Fruit fly (Drosophila melanogaster): ENCODE data around the gene Septin1.

Septin1 gene

dm6 chrX:21319202-21319772, 38.8 kb upstream of the Septin1 start, which contains the start of the genes SLIRP1 and anox (continued):
- TF ChIP-seq CG1602 (GFP tag; optimal IDR thresholded peaks at IDR 0.05) = peak; percentile 89
- TF ChIP-seq lov (optimal IDR thresholded peaks at IDR 0.05) = no peak
- no peak for TF ChIP-seq lov (GFP tag; IDR thresholded peaks at IDR 0.05)
- no peak; the same call in 2 of the 3 replicates for TF ChIP-seq so (GFP tag; IDR thresholded peaks at IDR 0.05)
- peak; percentile 70 for TF ChIP-seq Spps (tag; optimal IDR thresholded peaks at IDR 0.05)
- peak; percentile 48; the same call in 1 of the 3 replicates for TF ChIP-seq CG3726 (GFP tag; IDR thresholded peaks at IDR 0.05)
- TF ChIP-seq NfI (GFP tag; optimal IDR thresholded peaks at IDR 0.05) = peak; percentile 85
- no peak for TF ChIP-seq prd (optimal IDR thresholded peaks at IDR 0.05)
- peak; percentile 80 for TF ChIP-seq prd (GFP tag; IDR thresholded peaks at IDR 0.05)
- TF ChIP-seq danr (GFP tag; IDR thresholded peaks at IDR 0.05) = peak; percentile 65
- TF ChIP-seq dmrt11E (tag; optimal IDR thresholded peaks at IDR 0.05) = peak; percentile 92
- TF ChIP-seq Nf-YA (GFP tag; IDR thresholded peaks at IDR 0.05) = 0 out of 2 replicates have a peak, but pooled peaks have one; percentile 40
- peak; percentile 39 for TF ChIP-seq CG3163 (GFP tag; optimal IDR thresholded peaks at IDR 0.05)
- TF ChIP-seq Ets65A (GFP tag) = peak; percentile 68
- peak; percentile 93 for TF ChIP-seq CG12391 (tag; optimal IDR thresholded peaks at IDR 0.05)
- no peak for TF ChIP-seq CG1832 (GFP tag; optimal IDR thresholded peaks at IDR 0.05)
- TF ChIP-seq crol (GFP tag; IDR thresholded peaks at IDR 0.05) = no peak
- TF ChIP-seq Sox102F (GFP tag; optimal IDR thresholded peaks at IDR 0.05) = peak; percentile 89
- TF ChIP-seq ato (GFP tag; IDR thresholded peaks at IDR 0.05; ENCODE audit: partially characterized antibody) = no peak
- peak; percentile 96 for TF ChIP-seq row (GFP tag; IDR thresholded peaks at IDR 0.05)
- peak; percentile 62 for TF ChIP-seq slp2 (GFP tag; optimal IDR thresholded peaks at IDR 0.05)
- peak; percentile 41 for TF ChIP-seq pzg (GFP tag; optimal IDR thresholded peaks at IDR 0.05)
- no peak for TF ChIP-seq cg (GFP tag; optimal IDR thresholded peaks at IDR 0.05)
- TF ChIP-seq Dfd (GFP tag; optimal IDR thresholded peaks at IDR 0.05) = no peak
- TF ChIP-seq repo (GFP tag; optimal IDR thresholded peaks at IDR 0.05) = peak; percentile 37
- TF ChIP-seq Sry-β (GFP tag; optimal IDR thresholded peaks at IDR 0.05) = peak; percentile 14
- TF ChIP-seq ci (GFP tag; IDR thresholded peaks at IDR 0.05) = peak; percentile 63; the same call in 2 of the 3 replicates
- TF ChIP-seq Gsc (GFP tag; IDR thresholded peaks at IDR 0.05) = peak; percentile 44; the same call in 1 of the 2 replicates
- TF ChIP-seq Dek (tag; optimal IDR thresholded peaks at IDR 0.05) = peak; percentile 88
- TF ChIP-seq hth (optimal IDR thresholded peaks at IDR 0.05) = no peak
- TF ChIP-seq CG9437 (GFP tag; optimal IDR thresholded peaks at IDR 0.05) = peak; percentile 97
- TF ChIP-seq CG10366 (GFP tag; IDR thresholded peaks at IDR 0.05) = peak; percentile 77
- TF ChIP-seq NFAT (GFP tag; IDR thresholded peaks at IDR 0.05) = peak; percentile 52; the same call in 1 of the 2 replicates
- TF ChIP-seq dati (GFP tag; IDR thresholded peaks at IDR 0.05) = no peak
- peak; percentile 83 for TF ChIP-seq org-1 (GFP tag; optimal IDR thresholded peaks at IDR 0.05)
- TF ChIP-seq nau (GFP tag; optimal IDR thresholded peaks at IDR 0.05) = peak; percentile 77
- TF ChIP-seq pita (GFP tag; optimal IDR thresholded peaks at IDR 0.05) = no peak
- peak; percentile 60; the same call in 2 of the 3 replicates for TF ChIP-seq CG14050 (GFP tag; IDR thresholded peaks at IDR 0.05)
- peak; percentile 69 for TF ChIP-seq CG8281 (tag; optimal IDR thresholded peaks at IDR 0.05)

- no peak for TF ChIP-seq CHES-1-like (GFP tag; optimal IDR thresholded peaks at IDR 0.05)
- peak; percentile 32 for TF ChIP-seq CG34376 (GFP tag; optimal IDR thresholded peaks at IDR 0.05)
- no peak for TF ChIP-seq CG7745 (tag; optimal IDR thresholded peaks at IDR 0.05)
- TF ChIP-seq CG9876 (GFP tag; optimal IDR thresholded peaks at IDR 0.05) = no peak
- peak; percentile 57 for TF ChIP-seq B-H2 (GFP tag; optimal IDR thresholded peaks at IDR 0.05)
- TF ChIP-seq sisA (GFP tag; IDR thresholded peaks at IDR 0.05) = peak; percentile 42; the same call in 1 of the 2 replicates
- peak; percentile 39 for TF ChIP-seq mirr (GFP tag; optimal IDR thresholded peaks at IDR 0.05)
- TF ChIP-seq CG10147 (GFP tag; optimal IDR thresholded peaks at IDR 0.05) = peak; percentile 54
- TF ChIP-seq CG10209 (GFP tag; optimal IDR thresholded peaks at IDR 0.05) = peak; percentile 64
- peak; percentile 59 for TF ChIP-seq fd96Cb (tag; optimal IDR thresholded peaks at IDR 0.05)
- peak; percentile 79 for TF ChIP-seq CG13424 (tag; optimal IDR thresholded peaks at IDR 0.05)
- peak; percentile 17 for TF ChIP-seq CG3995 (GFP tag; optimal IDR thresholded peaks at IDR 0.05)
- peak; percentile 78 for TF ChIP-seq grau (tag; optimal IDR thresholded peaks at IDR 0.05)
These were observed 35.7 kb upstream of the Septin1 start for dm6 chrX:21322289-21322981.

All from whole organism, embryonic.